Worm (Caenorhabditis elegans): ENCODE results near the gene lim-4.

lim-4 gene

DNA sequence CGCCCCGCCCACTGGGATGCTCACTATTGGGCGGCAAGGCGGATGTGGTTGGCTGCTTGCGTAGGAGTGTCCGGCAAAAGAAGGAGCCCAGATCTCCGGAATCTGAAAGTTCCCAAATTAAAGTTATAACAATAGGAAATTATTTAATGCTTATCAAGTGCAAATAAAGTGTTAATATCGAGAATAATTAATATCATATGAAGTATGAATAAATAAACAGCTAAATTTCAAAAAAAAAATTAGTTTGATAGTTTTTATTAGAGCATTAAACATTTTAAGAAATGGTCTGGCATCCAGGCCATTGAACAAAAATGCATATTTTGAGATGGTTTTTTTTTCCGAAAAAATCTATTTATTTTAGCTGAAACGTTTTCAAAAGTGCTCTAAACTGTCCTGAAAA, at the start of gene lim-4:
Gene lim-4 (minus strand): TSS at position 101 of the 400 bp plus-strand sequence.
- no peak for TF ChIP-seq hlh-11 (tag; optimal IDR thresholded peaks at IDR 0.05)
- TF ChIP-seq fkh-10 (GFP tag; optimal IDR thresholded peaks at IDR 0.05), result no peak
- no peak for TF ChIP-seq saeg-2 (GFP tag; IDR thresholded peaks at IDR 0.05)
- no peak for TF ChIP-seq Y75B8A.6 (GFP tag; IDR thresholded peaks at IDR 0.05)
- no peak for TF ChIP-seq F37D6.2 (tag; optimal IDR thresholded peaks at IDR 0.05)
- TF ChIP-seq duxl-1 (tag; optimal IDR thresholded peaks at IDR 0.05; ENCODE audit: poor library complexity), result no peak
- TF ChIP-seq ceh-32 (tag; optimal IDR thresholded peaks at IDR 0.05; ENCODE audit: poor library complexity), result no peak
- no peak for TF ChIP-seq cey-2 (tag; optimal IDR thresholded peaks at IDR 0.05; ENCODE audit: borderline replicate concordance, insufficient read depth)
- TF ChIP-seq Y5F2A.4 (GFP tag; optimal IDR thresholded peaks at IDR 0.05), result no peak
- TF ChIP-seq nhr-25 (tag; optimal IDR thresholded peaks at IDR 0.05; ENCODE audit: borderline replicate concordance, insufficient read depth), result no peak
- no peak for TF ChIP-seq unc-62 (GFP tag; optimal IDR thresholded peaks at IDR 0.05 in 1 of 2)
- TF ChIP-seq unc-62 (tag; optimal IDR thresholded peaks at IDR 0.05), result no peak
- no peak for TF ChIP-seq lir-3 (tag; optimal IDR thresholded peaks at IDR 0.05)
- no peak for TF ChIP-seq zfp-3 (GFP tag; conservative IDR thresholded peaks at IDR 0.05)
- no peak for TF ChIP-seq ceh-20 (GFP tag; IDR thresholded peaks at IDR 0.05)
- no peak for TF ChIP-seq ceh-62 (tag; optimal IDR thresholded peaks at IDR 0.05)
- no peak for TF ChIP-seq tag-97 (GFP tag; IDR thresholded peaks at IDR 0.05)
- no peak for TF ChIP-seq lin-13 (GFP tag; optimal IDR thresholded peaks at IDR 0.05)
- no peak for TF ChIP-seq nhr-102 (tag; optimal IDR thresholded peaks at IDR 0.05)
- TF ChIP-seq zfp-2 (tag; optimal IDR thresholded peaks at IDR 0.05), result no peak
- TF ChIP-seq zip-11 (GFP tag; IDR thresholded peaks at IDR 0.05), result no peak

DNA sequence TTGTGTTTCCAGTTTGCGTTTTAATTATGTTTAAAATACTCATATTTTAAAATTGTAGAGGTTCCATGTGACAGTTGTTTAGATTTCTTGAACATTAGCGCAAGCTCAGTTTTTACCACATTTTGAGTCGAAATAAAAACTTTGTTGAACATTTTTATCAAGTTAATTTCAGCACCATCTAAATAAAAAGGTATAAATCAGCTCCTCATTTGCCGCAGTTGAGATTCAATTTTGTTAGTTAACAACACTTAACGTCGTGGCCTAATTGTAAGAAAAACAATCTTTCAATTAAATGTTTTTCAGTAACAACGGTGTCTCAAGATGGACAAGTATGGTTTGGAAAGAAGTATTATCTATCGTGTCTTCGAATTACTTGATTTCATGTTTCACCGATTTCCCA, 47.4 kb upstream of the lim-4 start:
- TF ChIP-seq lin-13 (GFP tag; optimal IDR thresholded peaks at IDR 0.05) (no peak), spr-3 (GFP tag; optimal IDR thresholded peaks at IDR 0.05) (no peak), aha-1 (tag) (peak; percentile 88), zip-2 (tag; optimal IDR thresholded peaks at IDR 0.05) (no peak), lir-3 (tag; optimal IDR thresholded peaks at IDR 0.05) (no peak), nhr-10 (tag; optimal IDR thresholded peaks at IDR 0.05) (no peak), unc-62 (GFP tag; optimal IDR thresholded peaks at IDR 0.05 in 1 of 2) (peak in 1 of 2 experiments; percentile 90), unc-62 (tag; optimal IDR thresholded peaks at IDR 0.05) (no peak), vab-7 (GFP tag; IDR thresholded peaks at IDR 0.05) (no peak)

DNA sequence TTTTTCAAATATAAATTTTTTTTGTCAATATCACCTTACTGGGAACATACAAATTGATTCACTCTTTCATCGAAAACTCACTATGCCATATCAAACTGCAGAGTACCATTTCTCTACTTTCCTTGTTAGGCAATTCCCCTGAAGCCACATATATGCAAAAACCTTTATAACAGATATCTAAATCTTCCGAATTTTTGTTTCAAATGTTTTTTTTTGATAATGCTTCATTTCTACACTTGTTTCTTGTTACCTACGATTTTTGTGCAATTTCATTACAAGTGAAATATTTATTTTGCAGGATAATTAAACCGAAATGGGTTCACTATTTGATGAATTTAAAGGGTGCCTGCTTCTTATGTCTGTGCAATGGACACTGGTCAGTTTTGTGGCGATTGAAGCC, 46.8 kb upstream of the lim-4 start, which contains the start of gene T22B2.2:
Gene T22B2.2 (plus strand): TSS at position 301 of the 400 bp plus-strand sequence.
- TF ChIP-seq ZK337.2 (GFP tag; IDR thresholded peaks at IDR 0.05) (no peak), php-3 (GFP tag; IDR thresholded peaks at IDR 0.05) (no peak), mep-1 (tag; optimal IDR thresholded peaks at IDR 0.05) (no peak), D1046.2 (GFP tag; IDR thresholded peaks at IDR 0.05) (no peak), ceh-82 (tag; optimal IDR thresholded peaks at IDR 0.05) (no peak), madf-9 (GFP tag; conservative IDR thresholded peaks at IDR 0.05) (no peak), dve-1 (tag; optimal IDR thresholded peaks at IDR 0.05; ENCODE audit: insufficient read depth) (no peak), lin-15B (tag; optimal IDR thresholded peaks at IDR 0.05) (no peak), spr-3 (GFP tag; optimal IDR thresholded peaks at IDR 0.05) (no peak), lir-3 (tag; optimal IDR thresholded peaks at IDR 0.05) (no peak), nhr-102 (tag; optimal IDR thresholded peaks at IDR 0.05) (no peak), aly-2 (tag; optimal IDR thresholded peaks at IDR 0.05) (no peak), gei-8 (GFP tag; optimal IDR thresholded peaks at IDR 0.05) (no peak), nhr-41 (GFP tag; IDR thresholded peaks at IDR 0.05) (no peak), lin-13 (GFP tag; optimal IDR thresholded peaks at IDR 0.05) (no peak), arid-1 (GFP tag; conservative IDR thresholded peaks at IDR 0.05) (no peak), ztf-7 (tag; optimal IDR thresholded peaks at IDR 0.05) (no peak), T20F7.1 (GFP tag; optimal IDR thresholded peaks at IDR 0.05) (no peak), ceh-32 (tag; optimal IDR thresholded peaks at IDR 0.05; ENCODE audit: poor library complexity) (no peak), nhr-42 (GFP tag; IDR thresholded peaks at IDR 0.05) (no peak)
